Worm (Caenorhabditis elegans): Measurements from ENCODE around the gene C16H3.3.

DNA sequence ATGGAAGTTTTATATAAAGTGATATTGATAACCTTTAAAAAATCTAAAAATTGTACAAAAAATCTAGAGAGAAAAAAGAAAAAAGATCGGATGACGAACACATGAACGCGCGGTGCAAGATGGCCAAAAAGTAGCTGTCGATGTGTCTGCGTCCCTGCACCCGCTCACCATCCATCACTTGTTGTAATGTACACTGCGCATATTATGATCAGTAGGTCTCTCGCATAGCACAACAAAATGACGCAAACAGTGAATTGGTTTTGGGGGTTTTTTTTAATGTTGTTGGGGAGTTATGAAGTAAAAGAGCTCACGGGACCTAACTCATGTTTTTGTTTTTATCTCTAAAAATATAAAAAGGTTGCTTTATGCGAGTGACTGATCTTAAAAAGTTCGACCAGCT, 21.9 kb upstream of the C16H3.3 start:
- TF ChIP-seq klf-2 (GFP tag; conservative IDR thresholded peaks at IDR 0.05) (no peak), med-1 (GFP tag; optimal IDR thresholded peaks at IDR 0.05; ENCODE audit: insufficient read depth) (no peak), tab-1 (GFP tag; IDR thresholded peaks at IDR 0.05) (no peak), flt-1 (GFP tag; IDR thresholded peaks at IDR 0.05) (no peak), cog-1 (tag; optimal IDR thresholded peaks at IDR 0.05) (no peak), ztf-23 (GFP tag; IDR thresholded peaks at IDR 0.05) (no peak), T22C8.4 (GFP tag; IDR thresholded peaks at IDR 0.05) (no peak)
